Fruit fly (Drosophila melanogaster) whole organism, embryonic: ENCODE data around the gene CG17108.

Experiments
- CG12155 ChIP-seq: fragments of 200-800 bp; sonication (Bioruptor generic); optimal IDR thresholded peaks from 3 replicates; lab custom pipeline; 2016; ENCODE audit warnings: missing biosample characterization, missing genetic modification characterization
- CG12659 ChIP-seq: fragments of 200-800 bp; sonication (Bioruptor generic); optimal IDR thresholded peaks from 3 replicates; lab custom pipeline; 2017; ENCODE audit warnings: mild to moderate bottlenecking, missing biosample characterization, missing genetic modification reagents, missing genetic modification characterization

DNA sequence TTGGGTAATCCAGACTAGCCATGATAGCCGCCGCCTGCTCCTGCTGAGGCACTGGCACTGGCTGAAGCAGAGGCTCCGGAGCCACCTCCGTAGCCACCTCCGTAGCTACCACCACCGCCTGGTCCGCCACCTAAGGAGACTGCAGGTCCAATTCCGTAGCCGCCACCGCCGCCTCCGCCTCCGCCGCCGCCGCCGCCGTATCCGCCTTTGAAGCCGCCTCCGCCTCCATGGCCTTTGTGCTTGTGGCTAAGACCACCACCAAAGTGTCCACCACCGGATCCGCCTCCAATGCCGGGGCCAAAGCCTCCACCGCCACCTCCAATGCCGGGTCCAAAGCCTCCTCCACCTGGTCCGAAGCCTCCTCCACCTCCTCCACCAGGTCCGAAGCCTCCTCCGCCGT is 885 bp downstream of the CG17108 start:
- TF ChIP-seq CG12155 (no peak), CG12659 (GFP tag; lab: Kevin White, UChicago) (no peak)
